Worm (Caenorhabditis elegans) whole organism, L1 larva: ENCODE measurements around the gene EEED8.15.

Source experiments
- C04F5.9 ChIP-seq: sonication (generic microtip); optimal IDR thresholded peaks from 2 replicates; lab custom pipeline; 2016; ENCODE audit warnings: missing genetic modification characterization, missing compliant biosample characterization
- C34B4.2 ChIP-seq: sonication (generic microtip); optimal IDR thresholded peaks from 2 replicates; lab custom pipeline; 2017; ENCODE audit warnings: mild to moderate bottlenecking, missing genetic modification characterization, missing compliant biosample characterization
- F16B12.6 ChIP-seq: fragments of 150-350 bp; optimal IDR thresholded peaks from 2 replicates; lab custom pipeline; 2014; ENCODE audit warnings: missing biosample characterization, missing genetic modification characterization
- Y116A8C.19 ChIP-seq: sonication (generic microtip); optimal IDR thresholded peaks from 2 replicates; lab custom pipeline; 2016; ENCODE audit warnings: missing compliant biosample characterization, missing genetic modification characterization, borderline replicate concordance
- aha-1 ChIP-seq: fragments of 150-350 bp; optimal IDR thresholded peaks from 2 replicates; lab custom pipeline; 2014; ENCODE audit warnings: missing biosample characterization, missing genetic modification characterization
- blmp-1 ChIP-seq: fragments of 150-350 bp; optimal IDR thresholded peaks from 2 replicates; lab custom pipeline; 2014; ENCODE audit warnings: missing biosample characterization, missing genetic modification characterization
- ceh-63 ChIP-seq: fragments of 200-800 bp; sonication (Bioruptor generic); optimal IDR thresholded peaks from 2 replicates; lab custom pipeline; 2018; ENCODE audit warnings: mild to moderate bottlenecking, missing genetic modification characterization, missing compliant biosample characterization
- ceh-90 ChIP-seq: sonication (generic microtip); optimal IDR thresholded peaks from 2 replicates; lab custom pipeline; 2016; ENCODE audit warnings: missing genetic modification characterization, missing compliant biosample characterization
- dpl-1 ChIP-seq, 3 experiments: fragments of 150-350 bp in 2 of 3; sonication (generic microtip) in 1 of 3; optimal IDR thresholded peaks; 2 replicates each; lab custom pipeline; 2014 to 2017; ENCODE audit warnings: missing biosample characterization in 3 of 3, missing genetic modification characterization in 3 of 3, missing genetic modification reagents in 3 of 3
- dsc-1 ChIP-seq: sonication (generic microtip); optimal IDR thresholded peaks from 2 replicates; lab custom pipeline; 2016; ENCODE audit warnings: mild to moderate bottlenecking, missing genetic modification characterization, missing compliant biosample characterization
- efl-1 ChIP-seq, 4 experiments: fragments of 150-350 bp; optimal IDR thresholded peaks in 3 of 4; peaks in 1 of 4; 1 replicate in 1 of 4; 2 replicates in 3 of 4; lab custom pipeline; 2014; ENCODE audit warnings: missing biosample characterization in 2 of 4, missing genetic modification characterization in 2 of 4, missing genetic modification reagents in 2 of 4
- efl-3 ChIP-seq: fragments of 200-800 bp; sonication (Bioruptor generic); optimal IDR thresholded peaks from 2 replicates; lab custom pipeline; 2018; ENCODE audit warnings: mild to moderate bottlenecking, missing genetic modification characterization, missing compliant biosample characterization
- egl-13 ChIP-seq: sonication (generic microtip); optimal IDR thresholded peaks from 2 replicates; lab custom pipeline; 2016; ENCODE audit warnings: missing genotype, missing genetic modification reagents, missing genetic modification characterization, missing compliant biosample characterization
- elt-2 ChIP-seq: sonication (generic microtip); optimal IDR thresholded peaks from 2 replicates; lab custom pipeline; 2016; ENCODE audit warnings: missing genetic modification characterization, mild to moderate bottlenecking, inconsistent platforms, missing compliant biosample characterization, missing genetic modification reagents
- fkh-4 ChIP-seq: sonication (generic microtip); optimal IDR thresholded peaks from 2 replicates; lab custom pipeline; 2016; ENCODE audit warnings: missing compliant biosample characterization, missing genetic modification characterization, borderline replicate concordance
- fkh-8 ChIP-seq: sonication (generic microtip); optimal IDR thresholded peaks from 2 replicates; lab custom pipeline; 2016; ENCODE audit warnings: mild to moderate bottlenecking, missing genetic modification characterization, missing compliant biosample characterization
- grh-1 ChIP-seq: fragments of 200-800 bp; sonication (Bioruptor generic); IDR thresholded peaks from 2 replicates; pipeline ENCODE4 v1.3.6; 2022; ENCODE audit warnings: missing genetic modification reagents, missing genetic modification characterization, missing compliant biosample characterization
- hpl-2 ChIP-seq: fragments of 150-350 bp; optimal IDR thresholded peaks from 2 replicates; lab custom pipeline; 2014; ENCODE audit warnings: missing biosample characterization, missing genetic modification reagents, missing genetic modification characterization
- lin-13 ChIP-seq: fragments of 150-350 bp; optimal IDR thresholded peaks from 2 replicates; lab custom pipeline; 2014; ENCODE audit warnings: missing biosample characterization, missing genetic modification reagents, missing genetic modification characterization
- lin-14 ChIP-seq: fragments of 200-800 bp; sonication (Bioruptor generic); optimal IDR thresholded peaks from 2 replicates; lab custom pipeline; 2018; ENCODE audit warnings: mild to moderate bottlenecking, missing genetic modification characterization, moderate library complexity, missing compliant biosample characterization
- lin-35 ChIP-seq, 2 experiments: fragments of 150-350 bp; optimal IDR thresholded peaks; 2 replicates each; lab custom pipeline; 2014; ENCODE audit warnings: missing biosample characterization in 2 of 2, missing genetic modification characterization in 2 of 2, missing genetic modification reagents in 2 of 2
- lin-39 ChIP-seq: fragments of 150-350 bp; optimal IDR thresholded peaks from 2 replicates; lab custom pipeline; 2014; ENCODE audit warnings: missing biosample characterization, missing genetic modification reagents, missing genetic modification characterization
- lir-3 ChIP-seq: sonication (generic microtip); optimal IDR thresholded peaks from 2 replicates; lab custom pipeline; 2016; ENCODE audit warnings: mild to moderate bottlenecking, missing genetic modification characterization, moderate library complexity, missing compliant biosample characterization; ENCODE audit not compliant: poor library complexity
- lsy-2 ChIP-seq, 2 experiments: fragments of 150-350 bp; optimal IDR thresholded peaks; 2 replicates each; lab custom pipeline; 2014; ENCODE audit warnings: missing biosample characterization in 2 of 2, missing genetic modification characterization in 2 of 2
- mab-9 ChIP-seq: fragments of 200-800 bp; sonication (Bioruptor generic); IDR thresholded peaks from 2 replicates; pipeline ENCODE4 v1.3.6; 2022; ENCODE audit warnings: missing genetic modification reagents, missing genetic modification characterization, missing compliant biosample characterization
- mep-1 ChIP-seq: fragments of 150-350 bp; optimal IDR thresholded peaks from 2 replicates; lab custom pipeline; 2014; ENCODE audit warnings: missing biosample characterization, missing genetic modification characterization
- nhr-11 ChIP-seq: fragments of 150-350 bp; optimal IDR thresholded peaks from 2 replicates; lab custom pipeline; 2014; ENCODE audit warnings: missing biosample characterization, missing genetic modification characterization
- nhr-19 ChIP-seq: fragments of 200-800 bp; sonication (Bioruptor generic); conservative IDR thresholded peaks from 2 replicates; pipeline ENCODE4 v1.3.6; 2022; ENCODE audit warnings: missing genetic modification characterization, missing compliant biosample characterization
- nhr-20 ChIP-seq: sonication (generic microtip); optimal IDR thresholded peaks from 2 replicates; lab custom pipeline; 2016; ENCODE audit warnings: mild to moderate bottlenecking, missing genetic modification characterization, missing compliant biosample characterization
- nhr-237 ChIP-seq: fragments of 150-350 bp; optimal IDR thresholded peaks from 2 replicates; lab custom pipeline; 2014; ENCODE audit warnings: missing biosample characterization, missing genetic modification characterization
- nhr-71 ChIP-seq: sonication (generic microtip); optimal IDR thresholded peaks from 2 replicates; lab custom pipeline; 2016; ENCODE audit warnings: mild to moderate bottlenecking, missing genetic modification characterization, moderate library complexity, missing compliant biosample characterization
- nhr-76 ChIP-seq: sonication (generic microtip); optimal IDR thresholded peaks from 2 replicates; lab custom pipeline; 2017; ENCODE audit warnings: missing biosample characterization, missing genetic modification characterization
- nhr-85 ChIP-seq: sonication (generic microtip); peaks from one replicate; lab custom pipeline; 2016; ENCODE audit warnings: missing genetic modification characterization, inconsistent platforms, missing compliant biosample characterization
- pag-3 ChIP-seq: sonication (generic microtip); optimal IDR thresholded peaks from 2 replicates; lab custom pipeline; 2017; ENCODE audit warnings: missing genetic modification characterization, mild to moderate bottlenecking, missing compliant biosample characterization, antibody characterized with exemption, borderline replicate concordance; ENCODE audit not compliant: insufficient read depth
- pqm-1 ChIP-seq: sonication (generic microtip); optimal IDR thresholded peaks from 3 replicates; lab custom pipeline; 2017; ENCODE audit warnings: missing biosample characterization, missing genetic modification characterization
- snpc-4 ChIP-seq: fragments of 150-350 bp; optimal IDR thresholded peaks from 2 replicates; lab custom pipeline; 2014; ENCODE audit warnings: missing biosample characterization, missing genetic modification characterization
- snu-23 ChIP-seq: sonication (generic microtip); optimal IDR thresholded peaks from 2 replicates; lab custom pipeline; 2016; ENCODE audit warnings: missing genetic modification characterization, missing compliant biosample characterization
- sox-4 ChIP-seq: sonication (generic microtip); optimal IDR thresholded peaks from 2 replicates; lab custom pipeline; 2016; ENCODE audit warnings: missing genetic modification characterization, missing compliant biosample characterization
- tlp-1 ChIP-seq: fragments of 150-350 bp; optimal IDR thresholded peaks from 2 replicates; lab custom pipeline; 2014; ENCODE audit warnings: missing biosample characterization, missing genetic modification characterization
- unc-130 ChIP-seq: fragments of 150-350 bp; optimal IDR thresholded peaks from 2 replicates; lab custom pipeline; 2017; ENCODE audit warnings: missing biosample characterization, missing genetic modification characterization, inconsistent platforms
- unc-62 ChIP-seq: fragments of 150-350 bp; optimal IDR thresholded peaks from 2 replicates; lab custom pipeline; 2014; ENCODE audit warnings: missing biosample characterization, missing genetic modification reagents, missing genetic modification characterization
- unc-86 ChIP-seq: sonication (generic microtip); optimal IDR thresholded peaks from 2 replicates; lab custom pipeline; 2016; ENCODE audit warnings: missing genetic modification characterization, missing compliant biosample characterization
- unc-98 ChIP-seq: fragments of 200-800 bp; sonication (Bioruptor generic); IDR thresholded peaks from 2 replicates; pipeline ENCODE4 v1.3.6; 2022; ENCODE audit warnings: missing genetic modification characterization, missing compliant biosample characterization
- zag-1 ChIP-seq: fragments of 150-350 bp; optimal IDR thresholded peaks from 2 replicates; lab custom pipeline; 2014; ENCODE audit warnings: missing biosample characterization, missing genetic modification characterization
- zip-4 ChIP-seq: fragments of 200-800 bp; sonication (Bioruptor generic); optimal IDR thresholded peaks from 2 replicates; lab custom pipeline; 2018; ENCODE audit warnings: mild to moderate bottlenecking, missing genetic modification characterization, moderate library complexity, missing compliant biosample characterization
- ztf-11 ChIP-seq, 2 experiments: sonication (generic microtip); optimal IDR thresholded peaks; 2 replicates each; lab custom pipeline; 2016 to 2017; ENCODE audit warnings: missing genetic modification characterization in 2 of 2, missing biosample characterization in 1 of 2, missing compliant biosample characterization in 1 of 2
- ztf-4 ChIP-seq: fragments of 150-350 bp; optimal IDR thresholded peaks from 2 replicates; lab custom pipeline; 2014; ENCODE audit warnings: missing biosample characterization, missing genetic modification characterization

EEED8.15 gene

DNA sequence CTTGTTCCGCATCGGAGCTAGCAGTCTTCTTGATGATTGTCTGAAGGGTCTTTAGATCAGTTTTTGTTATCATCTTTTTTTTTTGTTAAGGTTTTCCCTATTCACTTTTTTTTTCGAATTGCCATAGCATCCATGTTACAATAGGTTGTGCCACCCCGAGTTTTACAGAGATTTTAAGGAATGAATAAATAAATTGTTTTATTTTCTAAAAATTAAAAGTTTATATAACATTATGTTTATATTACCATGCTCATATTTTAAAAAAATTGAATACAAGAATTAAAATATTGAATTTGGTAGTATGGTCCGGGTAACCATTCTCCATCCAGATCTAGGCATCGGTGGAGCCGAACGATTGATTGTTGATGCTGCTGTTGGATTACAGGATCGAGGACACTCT lies 44.1 kb upstream of the EEED8.15 start, which contains the start of gene algn-2:
Gene algn-2 (plus strand): TSS at position 301 of the 400 bp plus-strand sequence.
- TF ChIP-seq snpc-4 (tag; lab: Kevin White, UChicago) (no peak), elt-2 (peak; percentile 14)

DNA sequence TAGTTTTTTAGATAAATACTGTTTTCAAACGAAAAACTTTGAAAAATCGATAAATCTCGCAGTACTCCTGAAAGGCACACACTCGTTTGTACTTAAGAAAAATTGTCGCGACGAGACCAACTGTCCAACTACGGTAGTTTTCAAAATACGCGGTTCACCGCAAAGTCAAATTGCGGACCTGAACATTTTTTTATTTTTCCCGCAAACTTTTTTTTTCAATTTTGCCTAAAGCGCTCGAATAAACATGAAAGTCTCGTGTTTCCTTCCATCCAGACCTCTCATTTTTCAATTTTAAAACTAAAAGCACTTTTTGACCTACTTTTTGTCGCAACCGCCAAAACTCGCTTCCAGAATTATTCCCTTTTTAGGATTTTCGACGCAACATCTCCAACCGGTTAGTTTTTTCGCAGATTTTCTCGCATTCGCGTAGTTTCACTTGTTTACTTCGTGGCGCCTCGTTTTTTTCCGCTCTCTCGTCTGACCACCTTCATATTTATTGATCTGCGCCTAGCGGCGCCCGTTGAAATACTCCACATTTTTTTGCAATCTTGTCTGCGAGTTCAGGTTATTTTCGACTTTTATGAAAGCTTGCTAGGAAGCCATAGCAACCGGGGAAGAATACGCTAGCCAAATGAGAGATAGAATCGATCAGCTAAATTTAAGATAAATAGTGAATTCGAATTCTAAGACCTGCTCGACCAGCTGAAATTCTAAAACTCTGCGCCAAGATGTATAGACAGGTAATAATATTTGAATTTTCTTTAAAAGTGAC lies 41.4 kb upstream of the EEED8.15 start, which contains the start of gene prdx-2:
Gene prdx-2 (plus strand): TSS at position 729 of the 772 bp plus-strand sequence.
- no peak for TF ChIP-seq efl-1 (optimal IDR thresholded peaks at IDR 0.05; lab: Kevin White, UChicago)
- TF ChIP-seq efl-1 (GFP tag; optimal IDR thresholded peaks at IDR 0.05 in 1 of 2; lab: Kevin White, UChicago) = peak in 1 of 2 experiments; percentile 40
- TF ChIP-seq lin-35 (GFP tag; optimal IDR thresholded peaks at IDR 0.05; lab: Kevin White, UChicago) = no peak
- peak; percentile 18 for TF ChIP-seq fkh-8
- peak; percentile 88 for TF ChIP-seq blmp-1
- peak in 1 of 2 experiments; percentile 47 for TF ChIP-seq lsy-2 (tag; optimal IDR thresholded peaks at IDR 0.05; lab: Kevin White, UChicago)
- no peak for TF ChIP-seq C04F5.9 (tag; lab: Kevin White, UChicago)
- TF ChIP-seq grh-1 = no peak
- no peak for TF ChIP-seq F16B12.6 (tag; lab: Kevin White, UChicago)

DNA sequence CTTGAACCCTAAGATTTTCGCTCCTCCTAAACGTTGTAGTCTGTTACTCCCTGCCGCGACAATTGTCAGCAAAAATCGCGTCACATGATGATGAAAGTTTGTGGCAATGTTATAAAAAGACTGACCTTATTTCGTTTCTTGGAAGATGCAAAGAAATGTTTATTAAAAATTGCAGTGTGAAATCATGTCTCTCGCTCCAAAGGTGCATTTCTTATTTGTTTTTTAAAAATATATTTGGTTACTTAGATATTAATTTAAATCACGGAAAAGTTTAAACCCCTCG lies 40.8 kb upstream of the EEED8.15 start:
- TF ChIP-seq nhr-71 = peak; percentile 64
- no peak for TF ChIP-seq tlp-1
- TF ChIP-seq C04F5.9 (tag; lab: Kevin White, UChicago) = no peak
- no peak for TF ChIP-seq ztf-4 (tag; lab: Kevin White, UChicago)
- TF ChIP-seq aha-1 = no peak
- no peak for TF ChIP-seq nhr-76 (tag; lab: Kevin White, UChicago)
- TF ChIP-seq ceh-63 (GFP tag; lab: Kevin White, UChicago) = no peak
- TF ChIP-seq mep-1 (tag; lab: Kevin White, UChicago) = no peak
- peak; percentile 13 to 47 for TF ChIP-seq lin-35 (GFP tag; optimal IDR thresholded peaks at IDR 0.05; lab: Kevin White, UChicago)
- TF ChIP-seq dpl-1 (GFP tag; optimal IDR thresholded peaks at IDR 0.05; lab: Kevin White, UChicago) = peak in 1 of 3 experiments; percentile 16
- TF ChIP-seq nhr-11 = no peak
- TF ChIP-seq nhr-237 (tag; lab: Kevin White, UChicago) = no peak
- no peak for TF ChIP-seq ceh-90
- TF ChIP-seq zag-1 (tag; lab: Kevin White, UChicago) = no peak
- TF ChIP-seq dsc-1 (tag; lab: Kevin White, UChicago) = no peak
- no peak for TF ChIP-seq sox-4 (tag; lab: Kevin White, UChicago)
- TF ChIP-seq hpl-2 = no peak
- peak; percentile 35 for TF ChIP-seq snu-23 (GFP tag; lab: Kevin White, UChicago)
- no peak for TF ChIP-seq unc-86 (tag; lab: Kevin White, UChicago)
- no peak for TF ChIP-seq egl-13 (tag; lab: Kevin White, UChicago)
- peak; percentile 80 for TF ChIP-seq nhr-85
- TF ChIP-seq lsy-2 (tag; optimal IDR thresholded peaks at IDR 0.05; lab: Kevin White, UChicago) = no peak
- peak; percentile 17 for TF ChIP-seq lin-14 (GFP tag; lab: Kevin White, UChicago)
- no peak for TF ChIP-seq unc-98 (GFP tag; lab: Robert Waterston, UW)
- TF ChIP-seq nhr-20 (tag; lab: Kevin White, UChicago) = peak; percentile 60
- TF ChIP-seq pqm-1 (tag; lab: Kevin White, UChicago) = no peak
- TF ChIP-seq C34B4.2 (tag; lab: Kevin White, UChicago) = no peak
- TF ChIP-seq lin-13 (GFP tag; lab: Kevin White, UChicago) = no peak
- no peak for TF ChIP-seq ztf-11 (tag; optimal IDR thresholded peaks at IDR 0.05; lab: Kevin White, UChicago)
- no peak for TF ChIP-seq nhr-19 (GFP tag; lab: Robert Waterston, UW)
- TF ChIP-seq lin-39 (tag; lab: Kevin White, UChicago) = no peak
- no peak for TF ChIP-seq fkh-4 (tag; lab: Kevin White, UChicago)
- TF ChIP-seq unc-62 (GFP tag; lab: Kevin White, UChicago) = no peak
- no peak for TF ChIP-seq pag-3 (tag; lab: Kevin White, UChicago)
- no peak for TF ChIP-seq mab-9 (GFP tag; lab: Robert Waterston, UW)
- no peak for TF ChIP-seq efl-3
- no peak for TF ChIP-seq zip-4
- TF ChIP-seq lir-3 (tag; lab: Kevin White, UChicago) = no peak
- no peak for TF ChIP-seq Y116A8C.19 (tag; lab: Kevin White, UChicago)
- TF ChIP-seq unc-130 = no peak
- no peak for TF ChIP-seq F16B12.6 (tag; lab: Kevin White, UChicago)
- no peak for TF ChIP-seq elt-2
- no peak for TF ChIP-seq fkh-8
